Fruit fly (Drosophila melanogaster) whole organism, embryonic: ENCODE measurements around the gene Sidpn.

Experiments used
- BEAF-32 ChIP-seq: fragments of 200-800 bp; sonication (Bioruptor generic); optimal IDR thresholded peaks from 3 replicates; lab custom pipeline; 2017; ENCODE audit warnings: missing biosample characterization, missing genetic modification characterization, mild to moderate bottlenecking, moderate library complexity, missing genetic modification reagents
- CG12219 ChIP-seq: fragments of 200-800 bp; sonication (Bioruptor generic); optimal IDR thresholded peaks from 3 replicates; lab custom pipeline; 2018; ENCODE audit warnings: missing biosample characterization, mild to moderate bottlenecking, missing genetic modification characterization
- CG12236 ChIP-seq: fragments of 200-800 bp; sonication (Bioruptor generic); optimal IDR thresholded peaks from 2 replicates; lab custom pipeline; 2016; ENCODE audit warnings: missing biosample characterization, missing genetic modification characterization
- CG12391 ChIP-seq: fragments of 200-800 bp; sonication (Bioruptor generic); optimal IDR thresholded peaks from 3 replicates; lab custom pipeline; 2018; ENCODE audit warnings: missing biosample characterization, mild to moderate bottlenecking, missing genetic modification characterization, moderate library complexity
- CG14710 ChIP-seq: fragments of 200-800 bp; sonication (Bioruptor generic); optimal IDR thresholded peaks from 3 replicates; lab custom pipeline; 2019; ENCODE audit warnings: missing biosample characterization, mild to moderate bottlenecking, missing genetic modification characterization, moderate library complexity
- CG14965 ChIP-seq: fragments of 200-800 bp; sonication (Bioruptor generic); optimal IDR thresholded peaks from 2 replicates; lab custom pipeline; 2016; ENCODE audit warnings: missing biosample characterization, missing genetic modification characterization, borderline replicate concordance
- CG16815 ChIP-seq: fragments of 200-800 bp; sonication (Bioruptor generic); optimal IDR thresholded peaks from 3 replicates; lab custom pipeline; 2017; ENCODE audit warnings: missing biosample characterization, mild to moderate bottlenecking, missing genetic modification characterization
- CG16863 ChIP-seq: fragments of 200-800 bp; sonication (Bioruptor generic); optimal IDR thresholded peaks from 3 replicates; lab custom pipeline; 2016; ENCODE audit warnings: missing biosample characterization, missing genetic modification characterization
- CG17612 ChIP-seq: fragments of 200-800 bp; sonication (Bioruptor generic); IDR thresholded peaks from 2 replicates; pipeline ENCODE4 v1.3.6; 2022; ENCODE audit warnings: missing biosample characterization, missing genetic modification characterization
- CG1792 ChIP-seq: fragments of 200-800 bp; sonication (Bioruptor generic); optimal IDR thresholded peaks from 2 replicates; lab custom pipeline; 2016; ENCODE audit warnings: missing biosample characterization, missing genetic modification characterization
- CG18262 ChIP-seq: fragments of 200-800 bp; optimal IDR thresholded peaks from 3 replicates; lab custom pipeline; 2019; ENCODE audit warnings: missing biosample characterization, mild to moderate bottlenecking, missing genetic modification characterization, moderate library complexity
- CG2116 ChIP-seq: fragments of 200-800 bp; sonication (Bioruptor generic); optimal IDR thresholded peaks from 3 replicates; lab custom pipeline; 2018; ENCODE audit warnings: missing biosample characterization, mild to moderate bottlenecking, missing genetic modification characterization
- CG3726 ChIP-seq: fragments of 200-800 bp; sonication (Bioruptor generic); IDR thresholded peaks from 3 replicates; pipeline ENCODE4, ENCODE4 v1.3.6; 2022; ENCODE audit warnings: missing biosample characterization, missing genetic modification characterization
- CG3847 ChIP-seq: fragments of 200-800 bp; sonication (Bioruptor generic); IDR thresholded peaks from 2 replicates; pipeline ENCODE4 v1.3.6; 2022; ENCODE audit warnings: missing biosample characterization, missing genetic modification characterization
- CG4617 ChIP-seq: fragments of 200-800 bp; sonication (Bioruptor generic); optimal IDR thresholded peaks from 3 replicates; lab custom pipeline; 2016; ENCODE audit warnings: missing biosample characterization, missing genetic modification characterization, borderline replicate concordance
- CG4854 ChIP-seq: fragments of 200-800 bp; sonication (Bioruptor generic); optimal IDR thresholded peaks from 2 replicates; lab custom pipeline; 2016; ENCODE audit warnings: missing biosample characterization, missing genetic modification characterization, inconsistent platforms
- CG6854 ChIP-seq: fragments of 200-800 bp; sonication (Bioruptor generic); optimal IDR thresholded peaks from 3 replicates; lab custom pipeline; 2017; ENCODE audit warnings: missing biosample characterization, mild to moderate bottlenecking, missing genetic modification characterization
- CG7271 ChIP-seq: fragments of 200-800 bp; sonication (Bioruptor generic); optimal IDR thresholded peaks from 2 replicates; lab custom pipeline; 2018; ENCODE audit warnings: missing biosample characterization, mild to moderate bottlenecking, missing genetic modification characterization, moderate library complexity
- CG7786 ChIP-seq: fragments of 200-800 bp; sonication (Bioruptor generic); optimal IDR thresholded peaks from 2 replicates; lab custom pipeline; 2016; ENCODE audit warnings: missing biosample characterization, missing genetic modification characterization
- CG9817 ChIP-seq: fragments of 200-800 bp; sonication (Bioruptor generic); optimal IDR thresholded peaks from 2 replicates; lab custom pipeline; 2018; ENCODE audit warnings: missing biosample characterization, mild to moderate bottlenecking, missing genetic modification characterization, moderate library complexity
- Elba2 ChIP-seq: fragments of 200-800 bp; sonication (Bioruptor generic); optimal IDR thresholded peaks from 3 replicates; lab custom pipeline; 2016; ENCODE audit warnings: missing biosample characterization, missing genetic modification characterization
- H15 ChIP-seq: fragments of 200-800 bp; sonication (Bioruptor generic); IDR thresholded peaks from 3 replicates; pipeline ENCODE4 v1.3.6; 2022; ENCODE audit warnings: missing biosample characterization, missing genetic modification characterization
- Hey ChIP-seq: fragments of 200-800 bp; sonication (Bioruptor generic); optimal IDR thresholded peaks from 3 replicates; lab custom pipeline; 2018; ENCODE audit warnings: missing biosample characterization, mild to moderate bottlenecking, missing genetic modification characterization
- Hr3 ChIP-seq: fragments of 200-800 bp; sonication (Bioruptor generic); optimal IDR thresholded peaks from 3 replicates; lab custom pipeline; 2016; ENCODE audit warnings: missing biosample characterization, missing genetic modification characterization
- Neu2 ChIP-seq: fragments of 200-800 bp; sonication (Bioruptor generic); optimal IDR thresholded peaks from 3 replicates; lab custom pipeline; 2016; ENCODE audit warnings: missing biosample characterization, missing genetic modification characterization, borderline replicate concordance
- Ptx1 ChIP-seq: fragments of 200-800 bp; sonication (Bioruptor generic); IDR thresholded peaks from 2 replicates; pipeline ENCODE4 v1.3.6; 2022; ENCODE audit warnings: missing biosample characterization, missing genetic modification characterization
- Rx ChIP-seq: fragments of 200-800 bp; sonication (Bioruptor generic); IDR thresholded peaks from 2 replicates; pipeline ENCODE4 v1.3.6; 2022; ENCODE audit warnings: missing biosample characterization, missing genetic modification characterization
- Six4 ChIP-seq: fragments of 200-800 bp; sonication (Bioruptor generic); optimal IDR thresholded peaks from 2 replicates; lab custom pipeline; 2016; ENCODE audit warnings: missing biosample characterization, missing genetic modification characterization
- Trl ChIP-seq, 3 experiments: fragments of >200 bp in 2 of 3; fragments of 200-800 bp in 1 of 3; sonication (Bioruptor generic) in 1 of 3; optimal IDR thresholded peaks; 2 replicates in 1 of 3; 3 replicates in 2 of 3; lab custom pipeline; 2016 to 2017; ENCODE audit warnings: missing biosample characterization in 1 of 3, missing genetic modification characterization in 1 of 3
- Usf ChIP-seq: fragments of 200-800 bp; sonication (Bioruptor generic); optimal IDR thresholded peaks from 2 replicates; lab custom pipeline; 2017; ENCODE audit warnings: missing genotype, missing biosample characterization, missing genetic modification characterization
- YL-1 ChIP-seq: fragments of 200-800 bp; sonication (Bioruptor generic); optimal IDR thresholded peaks from 3 replicates; lab custom pipeline; 2017; ENCODE audit warnings: missing biosample characterization, mild to moderate bottlenecking, missing genetic modification characterization
- ase ChIP-seq: fragments of 200-800 bp; sonication (Bioruptor generic); IDR thresholded peaks from 3 replicates; pipeline ENCODE4 v1.3.6; 2022; ENCODE audit warnings: missing biosample characterization, missing genetic modification characterization
- bab2 ChIP-seq: fragments of 200-800 bp; sonication (Bioruptor generic); optimal IDR thresholded peaks from 2 replicates; lab custom pipeline; 2016; ENCODE audit warnings: missing biosample characterization, missing genetic modification characterization
- bowl ChIP-seq: fragments of 200-800 bp; sonication (Bioruptor generic); IDR thresholded peaks from 2 replicates; pipeline ENCODE4 v1.3.6; 2022; ENCODE audit warnings: missing biosample characterization, missing genetic modification characterization
- br ChIP-seq: fragments of >200 bp; optimal IDR thresholded peaks from 2 replicates; lab custom pipeline; 2017
- en ChIP-seq: fragments of 200-800 bp; sonication (Bioruptor generic); optimal IDR thresholded peaks from 2 replicates; lab custom pipeline; 2016; ENCODE audit warnings: missing biosample characterization, missing genetic modification characterization
- fd96Cb ChIP-seq: fragments of 200-800 bp; sonication (Bioruptor generic); optimal IDR thresholded peaks from 2 replicates; lab custom pipeline; 2018; ENCODE audit warnings: missing biosample characterization, mild to moderate bottlenecking, missing genetic modification characterization, moderate library complexity
- gt ChIP-seq: fragments of 200-800 bp; sonication (Bioruptor generic); IDR thresholded peaks from 2 replicates; pipeline ENCODE4 v1.3.6; 2022; ENCODE audit warnings: missing biosample characterization, missing genetic modification characterization
- nerfin-1 ChIP-seq: fragments of 200-800 bp; sonication (Bioruptor generic); optimal IDR thresholded peaks from 3 replicates; lab custom pipeline; 2019; ENCODE audit warnings: missing biosample characterization, mild to moderate bottlenecking, missing genetic modification characterization, moderate library complexity
- onecut ChIP-seq: fragments of 200-800 bp; sonication (Bioruptor generic); IDR thresholded peaks from 2 replicates; pipeline ENCODE4 v1.3.6; 2022; ENCODE audit warnings: missing biosample characterization, missing genetic modification characterization
- pan ChIP-seq, 4 experiments: fragments of >200 bp in 3 of 4; fragments of 200-800 bp in 1 of 4; sonication (Bioruptor generic) in 1 of 4; optimal IDR thresholded peaks in 3 of 4; IDR thresholded peaks in 1 of 4; 2 replicates each; pipeline versions ENCODE4 v1.3.6 to Lab custom; 2017 to 2022; ENCODE audit warnings: missing biosample characterization in 2 of 4, missing genetic modification characterization in 2 of 4, mixed read lengths in 1 of 4
- peb ChIP-seq: fragments of 200-800 bp; sonication (Bioruptor generic); IDR thresholded peaks from 2 replicates; pipeline ENCODE4 v1.3.6; 2022; ENCODE audit warnings: missing biosample characterization, missing genetic modification characterization
- pho ChIP-seq: fragments of 200-800 bp; sonication (Bioruptor generic); optimal IDR thresholded peaks from 2 replicates; lab custom pipeline; 2016; ENCODE audit warnings: missing biosample characterization, missing genetic modification characterization
- prd ChIP-seq, 3 experiments: fragments of >200 bp in 2 of 3; fragments of 200-800 bp in 1 of 3; sonication (Bioruptor generic) in 1 of 3; optimal IDR thresholded peaks in 2 of 3; IDR thresholded peaks in 1 of 3; 2 replicates in 2 of 3; 3 replicates in 1 of 3; pipeline versions ENCODE4 v1.3.6 to Lab custom; 2017 to 2022; ENCODE audit warnings: missing biosample characterization in 1 of 3, missing genetic modification characterization in 1 of 3
- psq ChIP-seq: fragments of 200-800 bp; sonication (Bioruptor generic); optimal IDR thresholded peaks from 2 replicates; lab custom pipeline; 2017; ENCODE audit warnings: missing biosample characterization, missing genetic modification characterization
- repo ChIP-seq: fragments of 200-800 bp; sonication (Bioruptor generic); optimal IDR thresholded peaks from 2 replicates; lab custom pipeline; 2016; ENCODE audit warnings: missing biosample characterization, missing genetic modification characterization
- sisA ChIP-seq: fragments of 200-800 bp; sonication (Bioruptor generic); IDR thresholded peaks from 2 replicates; pipeline ENCODE4 v1.3.6; 2022; ENCODE audit warnings: missing biosample characterization, missing genetic modification characterization
- usp ChIP-seq: fragments of >200 bp; optimal IDR thresholded peaks from 2 replicates; lab custom pipeline; 2017; ENCODE audit warnings: missing biosample characterization, missing genetic modification characterization
- vfl ChIP-seq: fragments of 200-800 bp; sonication (Bioruptor generic); optimal IDR thresholded peaks from 2 replicates; lab custom pipeline; 2016; ENCODE audit warnings: missing biosample characterization, missing genetic modification characterization

Sidpn gene

dm6 chr2L:19045111-19045560, 17.6 kb downstream of the Sidpn start, which contains the start of the genes Ttc19 and Acn (continued):
- TF ChIP-seq CG4617 (peak; percentile 77), CG9817 (tag; lab: Kevin White, UChicago) (peak; percentile 88), onecut (peak; percentile 72), Ptx1 (GFP tag; lab: Robert Waterston, UW) (peak; percentile 86), br (lab: Kevin White, UChicago) (no peak), BEAF-32 (GFP tag; lab: Kevin White, UChicago) (peak; percentile 97), Neu2 (GFP tag; lab: Kevin White, UChicago) (peak; percentile 78), psq (GFP tag; lab: Kevin White, UChicago) (peak; percentile 68), Hr3 (GFP tag; lab: Kevin White, UChicago) (peak; percentile 81), CG18262 (tag; lab: Kevin White, UChicago) (peak; percentile 82), CG16863 (peak; percentile 89), CG12219 (GFP tag; lab: Kevin White, UChicago) (peak; percentile 59), peb (GFP tag; lab: Robert Waterston, UW) (peak; percentile 50; the same call in 1 of the 2 replicates), en (peak; percentile 76), Elba2 (GFP tag; lab: Kevin White, UChicago) (peak; percentile 50), CG16815 (GFP tag; lab: Kevin White, UChicago) (peak; percentile 73), pan (optimal IDR thresholded peaks at IDR 0.05; lab: Kevin White, UChicago) (no peak), pan (GFP tag; optimal IDR thresholded peaks at IDR 0.05 in 1 of 2, IDR thresholded peaks at IDR 0.05 in 1 of 2) (peak in 1 of 2 experiments; percentile 87), CG3726 (GFP tag; lab: Robert Waterston, UW) (peak; percentile 62; the same call in 1 of the 3 replicates), Trl (optimal IDR thresholded peaks at IDR 0.05; lab: Kevin White, UChicago) (no peak), Trl (GFP tag; optimal IDR thresholded peaks at IDR 0.05; lab: Kevin White, UChicago) (peak; percentile 92), ase (GFP tag; lab: Robert Waterston, UW) (peak; percentile 67; the same call in 2 of the 3 replicates), Hey (tag; lab: Kevin White, UChicago) (no peak), bab2 (GFP tag; lab: Kevin White, UChicago) (peak; percentile 90), prd (optimal IDR thresholded peaks at IDR 0.05; lab: Kevin White, UChicago) (no peak), prd (GFP tag; IDR thresholded peaks at IDR 0.05; lab: Robert Waterston, UW) (peak; percentile 89), CG7786 (GFP tag; lab: Kevin White, UChicago) (peak; percentile 91), gt (GFP tag; lab: Robert Waterston, UW) (0 out of 2 replicates have a peak, but pooled peaks have one; percentile 40), CG12236 (peak; percentile 86), pho (GFP tag; lab: Kevin White, UChicago) (peak; percentile 91), vfl (GFP tag; lab: Kevin White, UChicago) (peak; percentile 92), CG2116 (peak; percentile 99), CG12391 (tag; lab: Kevin White, UChicago) (peak; percentile 94), CG6854 (GFP tag; lab: Kevin White, UChicago) (peak; percentile 33), Six4 (GFP tag; lab: Kevin White, UChicago) (peak; percentile 74), CG4854 (GFP tag; lab: Kevin White, UChicago) (peak; percentile 78), sisA (peak; percentile 84), repo (GFP tag; lab: Kevin White, UChicago) (peak; percentile 84), CG14965 (GFP tag; lab: Kevin White, UChicago) (peak; percentile 18), Usf (GFP tag; lab: Kevin White, UChicago) (peak; percentile 32), usp (GFP tag; lab: Kevin White, UChicago) (no peak), CG1792 (peak; percentile 87), CG17612 (GFP tag; lab: Robert Waterston, UW) (peak; percentile 34; the same call in 1 of the 2 replicates), H15 (GFP tag; lab: Robert Waterston, UW) (peak; percentile 84), bowl (peak; percentile 54; the same call in 1 of the 2 replicates), CG3847 (GFP tag; lab: Robert Waterston, UW) (peak; percentile 85), CG14710 (tag; lab: Kevin White, UChicago) (peak; percentile 90), fd96Cb (tag; lab: Kevin White, UChicago) (peak; percentile 60), nerfin-1 (tag; lab: Kevin White, UChicago) (peak; percentile 77), Rx (GFP tag; lab: Robert Waterston, UW) (peak; percentile 53; the same call in 1 of the 2 replicates), YL-1 (peak; percentile 91), CG7271 (tag; lab: Kevin White, UChicago) (peak; percentile 74)
